Worm (Caenorhabditis elegans) whole organism, L1 larva: Measurements from ENCODE around the gene K03B4.4.
A peak's percentile ranks its signal among the peaks of the same experiment; 100 is the strongest.

ENCODE experiments used
- dpl-1 ChIP-seq, 3 experiments: fragments of 150-350 bp in 2 of 3; sonication (generic microtip) in 1 of 3; optimal IDR thresholded peaks; 2 replicates each; lab custom pipeline; 2014 to 2017; ENCODE audit warnings: missing biosample characterization in 3 of 3, missing genetic modification characterization in 3 of 3, missing genetic modification reagents in 3 of 3
- fos-1 ChIP-seq: fragments of 150-350 bp; optimal IDR thresholded peaks from 2 replicates; lab custom pipeline; 2014; ENCODE audit warnings: missing biosample characterization, missing genetic modification characterization
- lin-35 ChIP-seq, 2 experiments: fragments of 150-350 bp; optimal IDR thresholded peaks; 2 replicates each; lab custom pipeline; 2014; ENCODE audit warnings: missing biosample characterization in 2 of 2, missing genetic modification characterization in 2 of 2, missing genetic modification reagents in 2 of 2
- nhr-12 ChIP-seq: sonication (generic microtip); optimal IDR thresholded peaks from 2 replicates; lab custom pipeline; 2017; ENCODE audit warnings: missing biosample characterization, missing genetic modification characterization
- nhr-77 ChIP-seq: fragments of 150-350 bp; optimal IDR thresholded peaks from 2 replicates; lab custom pipeline; 2014; ENCODE audit warnings: missing biosample characterization, missing genetic modification characterization
- nhr-85 ChIP-seq: sonication (generic microtip); peaks from one replicate; lab custom pipeline; 2016; ENCODE audit warnings: missing genetic modification characterization, inconsistent platforms, missing compliant biosample characterization
- rnt-1 ChIP-seq: sonication (generic microtip); optimal IDR thresholded peaks from 2 replicates; lab custom pipeline; 2016; ENCODE audit warnings: mild to moderate bottlenecking, missing genetic modification characterization, moderate library complexity, missing compliant biosample characterization
- unc-130 ChIP-seq: fragments of 150-350 bp; optimal IDR thresholded peaks from 2 replicates; lab custom pipeline; 2017; ENCODE audit warnings: missing biosample characterization, missing genetic modification characterization, inconsistent platforms
- xbp-1 ChIP-seq: sonication (generic microtip); optimal IDR thresholded peaks from 2 replicates; lab custom pipeline; 2016; ENCODE audit warnings: missing genetic modification characterization, missing compliant biosample characterization
- ztf-4 ChIP-seq: fragments of 150-350 bp; optimal IDR thresholded peaks from 2 replicates; lab custom pipeline; 2014; ENCODE audit warnings: missing biosample characterization, missing genetic modification characterization

DNA sequence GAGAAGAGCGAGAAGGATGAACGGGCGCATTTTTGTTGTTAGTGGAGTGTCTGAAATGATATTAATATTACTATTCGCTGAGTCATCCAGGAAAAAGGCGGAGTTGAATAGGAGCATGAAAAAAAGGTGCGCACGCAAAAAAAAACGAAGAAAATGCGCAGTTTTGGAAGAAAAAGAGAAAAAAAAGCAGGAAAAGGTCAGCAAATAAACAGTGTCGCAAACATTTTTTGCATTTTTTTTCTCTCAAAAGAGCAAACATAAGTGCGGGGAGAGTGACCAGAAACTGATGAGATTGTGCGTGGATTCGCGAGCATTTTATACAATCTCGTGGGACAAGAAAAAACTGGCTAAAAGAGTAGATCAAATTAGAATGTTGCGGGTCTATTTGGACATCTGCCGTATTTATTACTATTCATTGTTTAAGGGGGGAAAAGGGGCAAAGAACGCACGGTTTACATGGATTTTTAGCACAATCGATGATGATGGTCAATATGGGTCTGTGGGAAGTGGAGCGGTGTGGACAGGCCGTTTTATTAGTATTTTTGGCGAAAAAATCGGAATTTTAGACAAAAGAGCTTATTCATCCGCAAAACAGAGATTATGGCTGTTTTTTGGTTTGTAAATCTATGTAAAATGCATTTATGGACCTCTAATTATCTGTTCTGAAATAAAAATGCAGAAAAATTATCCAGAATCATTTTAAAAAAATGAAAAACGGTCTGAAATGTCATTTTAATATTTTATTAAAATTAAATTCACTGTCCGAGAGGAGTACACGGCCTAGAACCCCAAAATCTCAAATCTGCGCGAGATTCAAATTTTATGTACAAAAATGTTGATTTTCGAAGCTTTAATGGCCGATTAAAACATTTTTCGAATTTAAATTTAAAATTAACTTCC lies 10.9 kb downstream of the K03B4.4 start, which contains the start of gene cpg-8:
- no peak for TF ChIP-seq ztf-4 (tag; lab: Kevin White, UChicago)
- no peak for TF ChIP-seq nhr-12 (tag; lab: Kevin White, UChicago)
- TF ChIP-seq nhr-77 (tag; lab: Kevin White, UChicago), result no peak
- no peak for TF ChIP-seq unc-130 (tag; lab: Kevin White, UChicago)
- no peak for TF ChIP-seq xbp-1 (tag; lab: Kevin White, UChicago)
- TF ChIP-seq dpl-1 (GFP tag; optimal IDR thresholded peaks at IDR 0.05; lab: Kevin White, UChicago), result peak; percentile 22 to 61 (median 51)
- TF ChIP-seq fos-1 (tag; lab: Kevin White, UChicago), result no peak
- no peak for TF ChIP-seq rnt-1 (tag; lab: Kevin White, UChicago)
- no peak for TF ChIP-seq nhr-85
- TF ChIP-seq lin-35 (GFP tag; optimal IDR thresholded peaks at IDR 0.05; lab: Kevin White, UChicago), result peak in 1 of 2 experiments; percentile 59
